Worm (Caenorhabditis elegans): ENCODE data around the gene znfx-1.
A peak's percentile ranks its signal among the peaks of the same experiment; 100 is the strongest.

The znfx-1 gene

ce11 chrII:9227134-9227533 lies 13.7 kb downstream of the znfx-1 start, which contains the start of gene abu-14:
TSS of gene abu-14 (minus strand) at chrII:9227214.
- TF ChIP-seq zfh-2 (GFP tag; conservative IDR thresholded peaks at IDR 0.05), result peak; percentile 89
- peak; percentile 54; the same call in 1 of the 2 replicates for TF ChIP-seq egrh-3 (GFP tag; IDR thresholded peaks at IDR 0.05)
- TF ChIP-seq K11D2.4 (GFP tag; IDR thresholded peaks at IDR 0.05), result no peak
- TF ChIP-seq egl-44 (GFP tag; IDR thresholded peaks at IDR 0.05), result no peak

DNA sequence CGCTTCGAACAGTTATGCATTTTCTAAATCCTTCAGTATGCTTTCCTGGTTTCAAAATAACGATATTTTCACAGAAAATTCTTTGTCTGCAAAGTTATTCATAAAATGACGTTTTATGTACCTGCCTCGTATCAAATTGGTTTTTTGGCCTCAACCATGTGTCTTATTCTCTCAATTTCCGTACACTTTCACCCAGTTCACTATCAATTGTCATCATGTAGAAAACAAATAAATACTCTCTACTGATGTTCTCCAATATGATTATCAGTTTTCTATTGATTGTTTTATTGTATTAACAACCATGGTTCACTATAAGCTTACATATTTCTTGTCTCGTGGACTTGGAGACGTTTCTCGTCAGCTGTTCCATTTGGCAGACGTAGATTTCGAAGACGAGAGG lies 17.8 kb downstream of the znfx-1 start, which contains the start of gene gst-13:
TSS of gene gst-13 (plus strand) at position 218 of the 400 bp plus-strand sequence.
- TF ChIP-seq rpc-1 (optimal IDR thresholded peaks at IDR 0.05) (no peak), rpc-1 (tag; optimal IDR thresholded peaks at IDR 0.05) (no peak), nhr-80 (tag; optimal IDR thresholded peaks at IDR 0.05) (peak; percentile 84), ceh-91 (GFP tag; IDR thresholded peaks at IDR 0.05) (no peak)

- TF ChIP-seq Y95B8A.8 (GFP tag; IDR thresholded peaks at IDR 0.05) (no peak), lsl-1 (GFP tag; optimal IDR thresholded peaks at IDR 0.05) (no peak), Y53F4B.3 (GFP tag; IDR thresholded peaks at IDR 0.05) (no peak), B0261.1 (tag; optimal IDR thresholded peaks at IDR 0.05) (no peak), ztf-18 (tag; optimal IDR thresholded peaks at IDR 0.05) (no peak), mxl-1 (tag; optimal IDR thresholded peaks at IDR 0.05) (no peak), bed-1 (GFP tag; IDR thresholded peaks at IDR 0.05) (no peak), aptf-2 (GFP tag; conservative IDR thresholded peaks at IDR 0.05) (no peak), ZK185.1 (tag; optimal IDR thresholded peaks at IDR 0.05; ENCODE audit: poor library complexity, severe bottlenecking) (no peak), gei-17 (GFP tag; optimal IDR thresholded peaks at IDR 0.05) (no peak), tlf-1 (GFP tag; optimal IDR thresholded peaks at IDR 0.05) (no peak), F57C9.4 (tag; optimal IDR thresholded peaks at IDR 0.05) (no peak), madf-6 (GFP tag; IDR thresholded peaks at IDR 0.05) (no peak), fkh-3 (tag; optimal IDR thresholded peaks at IDR 0.05) (no peak)
Measured at ce11 chrII:9232493-9232892, 19.0 kb downstream of the znfx-1 start.

DNA sequence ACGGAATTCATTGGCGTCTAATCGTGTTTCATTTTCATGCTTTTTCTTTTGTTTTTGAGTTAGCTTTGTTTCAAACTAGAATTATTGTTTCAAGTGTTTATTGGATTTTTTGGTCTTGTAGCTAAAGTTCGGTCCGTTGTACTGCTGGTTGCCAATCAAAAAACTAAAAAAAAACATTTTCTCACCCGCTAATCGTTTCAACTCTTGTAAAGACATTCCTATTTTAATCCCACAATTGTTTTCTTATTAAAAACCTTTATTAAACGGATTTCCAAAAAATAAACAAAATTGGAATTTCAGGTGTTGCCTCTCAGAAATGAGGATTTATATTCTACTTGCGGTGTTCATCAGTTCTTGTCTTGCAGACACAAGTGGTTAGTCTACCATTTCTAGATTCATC lies 19.5 kb downstream of the znfx-1 start, which contains the start of gene T26C5.2:
TSS of gene T26C5.2 (plus strand) at position 301 of the 400 bp plus-strand sequence.
- no peak for TF ChIP-seq egl-18 (GFP tag; IDR thresholded peaks at IDR 0.05)
- no peak for TF ChIP-seq rec-8 (tag; optimal IDR thresholded peaks at IDR 0.05)
- TF ChIP-seq F57C9.4 (tag; optimal IDR thresholded peaks at IDR 0.05), result no peak
- no peak for TF ChIP-seq bed-2 (GFP tag; IDR thresholded peaks at IDR 0.05)
- no peak for TF ChIP-seq F10E7.11 (tag; optimal IDR thresholded peaks at IDR 0.05)
- TF ChIP-seq sptf-2 (GFP tag; optimal IDR thresholded peaks at IDR 0.05), result no peak
- no peak for TF ChIP-seq snpc-1.1 (tag; optimal IDR thresholded peaks at IDR 0.05; ENCODE audit: insufficient read depth)
- TF ChIP-seq F37B4.10 (GFP tag; IDR thresholded peaks at IDR 0.05), result no peak
- no peak for TF ChIP-seq Y56A3A.18 (GFP tag; IDR thresholded peaks at IDR 0.05)
- no peak for TF ChIP-seq C17E4.6 (GFP tag; IDR thresholded peaks at IDR 0.05)
- TF ChIP-seq mel-28 (tag; optimal IDR thresholded peaks at IDR 0.05; ENCODE audit: borderline replicate concordance), result no peak
- TF ChIP-seq attf-5 (GFP tag; optimal IDR thresholded peaks at IDR 0.05), result no peak
- no peak for TF ChIP-seq sea-2 (GFP tag; IDR thresholded peaks at IDR 0.05)
- no peak for TF ChIP-seq F39B2.1 (GFP tag; IDR thresholded peaks at IDR 0.05)

Measured in whole organism, young adult.